Worm (Caenorhabditis elegans) whole organism, L3 larva: ENCODE results near the gene C09F12.2.
A peak's percentile ranks its signal among the peaks of the same experiment; 100 is the strongest.

ENCODE experiments used
- ZK546.5 ChIP-seq: sonication (generic microtip); optimal IDR thresholded peaks from 2 replicates; lab custom pipeline; 2017; ENCODE audit warnings: missing biosample characterization, missing genetic modification characterization
- ama-1 ChIP-seq: fragments of 150-350 bp; optimal IDR thresholded peaks from 2 replicates; lab custom pipeline; 2018
- ceh-82 ChIP-seq: fragments of 150-350 bp; optimal IDR thresholded peaks from 2 replicates; lab custom pipeline; 2014; ENCODE audit warnings: missing biosample characterization, missing genetic modification characterization
- elt-3 ChIP-seq, 3 experiments: fragments of 150-350 bp in 1 of 3; sonication (generic microtip) in 2 of 3; optimal IDR thresholded peaks; 2 replicates in 2 of 3; 4 replicates in 1 of 3; lab custom pipeline; 2014 to 2017; ENCODE audit warnings: missing biosample characterization in 3 of 3, missing genetic modification characterization in 3 of 3
- fos-1 ChIP-seq: fragments of 150-350 bp; optimal IDR thresholded peaks from 2 replicates; lab custom pipeline; 2014; ENCODE audit warnings: missing biosample characterization, missing genetic modification characterization
- lin-15B ChIP-seq: fragments of 150-350 bp; optimal IDR thresholded peaks from 2 replicates; lab custom pipeline; 2014; ENCODE audit warnings: missing biosample characterization, missing genetic modification characterization
- nhr-237 ChIP-seq: fragments of 150-350 bp; optimal IDR thresholded peaks from 2 replicates; lab custom pipeline; 2014; ENCODE audit warnings: missing biosample characterization, missing genetic modification characterization
- pha-4 ChIP-seq: fragments of 150-350 bp; optimal IDR thresholded peaks from 2 replicates; lab custom pipeline; 2014; ENCODE audit warnings: missing biosample characterization, missing genetic modification reagents, missing genetic modification characterization
- tbx-2 ChIP-seq: sonication (generic microtip); optimal IDR thresholded peaks from 2 replicates; lab custom pipeline; 2016; ENCODE audit warnings: mild to moderate bottlenecking, missing genetic modification characterization, missing compliant biosample characterization
- ztf-4 ChIP-seq: fragments of 150-350 bp; optimal IDR thresholded peaks from 2 replicates; lab custom pipeline; 2014; ENCODE audit warnings: missing biosample characterization, missing genetic modification characterization

ce11 chrX:11031047-11031695 is 22.5 kb upstream of the C09F12.2 start:
- TF ChIP-seq ceh-82 (peak; percentile 51), pha-4 (tag; lab: Kevin White, UChicago) (peak; percentile 77), elt-3 (tag; optimal IDR thresholded peaks at IDR 0.05; lab: Kevin White, UChicago) (peak in 2 of 3 experiments; percentile 2 to 3), fos-1 (tag; lab: Kevin White, UChicago) (no peak), lin-15B (tag; lab: Kevin White, UChicago) (peak; percentile 50), ztf-4 (tag; lab: Kevin White, UChicago) (peak; percentile 44), nhr-237 (peak; percentile 15), ama-1 (lab: Kevin White, UChicago) (peak; percentile 76), tbx-2 (tag; lab: Kevin White, UChicago) (peak; percentile 90), ZK546.5 (tag; lab: Kevin White, UChicago) (no peak)
